Worm (Caenorhabditis elegans) whole organism, early embryonic: Measurements from ENCODE around the gene T28F3.5.

ENCODE experiments used
- ama-1 ChIP-seq: fragments of 150-350 bp; optimal IDR thresholded peaks from 2 replicates; lab custom pipeline; 2014
- pes-1 ChIP-seq: fragments of 200-800 bp; sonication (Bioruptor generic); IDR thresholded peaks from 2 replicates; pipeline ENCODE4 v1.3.6; 2022; ENCODE audit warnings: missing genetic modification reagents, missing genetic modification characterization, missing compliant biosample characterization

- TF ChIP-seq pes-1, result no peak
- no peak for TF ChIP-seq ama-1
These were observed 36.5 kb downstream of the T28F3.5 start, which contains the start of gene C49C3.6 for ce11 chrIV:17331100-17331577.
